In genomic region chrIV:4008440-4008839, ce11 we compare ENCODE assay signal across 4 worm cellular contexts.
TF ChIP-seq lines count a peak whose summit lies in the region.

No protein-coding gene starts in this region.

TF ChIP-seq in whole organism, L1 larva, 84 proteins besides CTCF, POLR2A, EP300 and RAD21:
- TF ChIP-seq lin-14 (GFP tag; optimal IDR thresholded peaks at IDR 0.05; lab: Kevin White, UChicago) (peak; percentile 34), blmp-1 (tag; optimal IDR thresholded peaks at IDR 0.05; lab: Kevin White, UChicago) (peak; percentile 95), nhr-28 (tag; optimal IDR thresholded peaks at IDR 0.05; lab: Kevin White, UChicago) (no peak), efl-1 (optimal IDR thresholded peaks at IDR 0.05; lab: Kevin White, UChicago) (no peak), efl-1 (GFP tag; optimal IDR thresholded peaks at IDR 0.05 in 1 of 2; lab: Kevin White, UChicago) (peak in 1 of 2 experiments; percentile 1)

TF ChIP-seq in whole organism, L2 larva, 48 proteins besides CTCF, POLR2A, EP300 and RAD21:
- TF ChIP-seq blmp-1 (tag; optimal IDR thresholded peaks at IDR 0.05; lab: Kevin White, UChicago; ENCODE audit: insufficient read depth) (peak; percentile 65), fos-1 (tag; optimal IDR thresholded peaks at IDR 0.05; lab: Kevin White, UChicago) (no peak), unc-62 (GFP tag; optimal IDR thresholded peaks at IDR 0.05; lab: Kevin White, UChicago) (no peak)

TF ChIP-seq in whole organism, L4 larva, 104 proteins besides CTCF, POLR2A, EP300 and RAD21:
- no peak for TF ChIP-seq mxl-3 (GFP tag; optimal IDR thresholded peaks at IDR 0.05; lab: Kevin White, UChicago)
- TF ChIP-seq zfp-3 (GFP tag; conservative IDR thresholded peaks at IDR 0.05; lab: Robert Waterston, UW) = no peak
- TF ChIP-seq T26A8.4 (GFP tag; IDR thresholded peaks at IDR 0.05; lab: Robert Waterston, UW) = no peak
- no peak for TF ChIP-seq lin-29 (GFP tag; IDR thresholded peaks at IDR 0.05; lab: Robert Waterston, UW)
- peak; percentile 65 for TF ChIP-seq nhr-28 (tag; optimal IDR thresholded peaks at IDR 0.05; lab: Kevin White, UChicago)
- TF ChIP-seq saeg-2 (GFP tag; IDR thresholded peaks at IDR 0.05; lab: Robert Waterston, UW) = no peak
- TF ChIP-seq unc-62 (GFP tag; optimal IDR thresholded peaks at IDR 0.05 in 1 of 2; lab: Kevin White, UChicago) = peak in 1 of 2 experiments; percentile 73
- no peak for TF ChIP-seq unc-62 (tag; optimal IDR thresholded peaks at IDR 0.05; lab: Kevin White, UChicago)
- TF ChIP-seq pqm-1 (tag; optimal IDR thresholded peaks at IDR 0.05; lab: Kevin White, UChicago) = peak; percentile 0
- no peak for TF ChIP-seq egl-27 (tag; optimal IDR thresholded peaks at IDR 0.05; lab: Kevin White, UChicago)
- TF ChIP-seq daf-16 (GFP tag; optimal IDR thresholded peaks at IDR 0.05; lab: Kevin White, UChicago) = no peak
- TF ChIP-seq daf-16 (tag; optimal IDR thresholded peaks at IDR 0.05; lab: Kevin White, UChicago) = peak; percentile 63
- no peak for TF ChIP-seq attf-4 (tag; optimal IDR thresholded peaks at IDR 0.05; lab: Kevin White, UChicago)
- TF ChIP-seq nhr-77 (tag; optimal IDR thresholded peaks at IDR 0.05; lab: Kevin White, UChicago) = peak; percentile 15
- TF ChIP-seq ceh-82 (tag; optimal IDR thresholded peaks at IDR 0.05; lab: Kevin White, UChicago) = no peak
- no peak for TF ChIP-seq hmg-1.1 (GFP tag; IDR thresholded peaks at IDR 0.05; lab: Robert Waterston, UW)
- no peak for TF ChIP-seq nhr-102 (tag; optimal IDR thresholded peaks at IDR 0.05; lab: Kevin White, UChicago)
- TF ChIP-seq lin-38 (GFP tag; IDR thresholded peaks at IDR 0.05; lab: Robert Waterston, UW) = no peak
- TF ChIP-seq tra-1 (GFP tag; IDR thresholded peaks at IDR 0.05; lab: Robert Waterston, UW) = no peak
- TF ChIP-seq daf-19 (GFP tag; conservative IDR thresholded peaks at IDR 0.05; lab: Robert Waterston, UW) = no peak
- no peak for TF ChIP-seq aly-2 (tag; optimal IDR thresholded peaks at IDR 0.05; lab: Kevin White, UChicago)

TF ChIP-seq in whole organism, young adult, 124 proteins besides CTCF, POLR2A, EP300 and RAD21:
- TF ChIP-seq nfyb-1 (GFP tag; IDR thresholded peaks at IDR 0.05; lab: Robert Waterston, UW) (no peak), nhr-80 (tag; optimal IDR thresholded peaks at IDR 0.05; lab: Kevin White, UChicago) (peak; percentile 12), aptf-2 (GFP tag; conservative IDR thresholded peaks at IDR 0.05; lab: Robert Waterston, UW) (no peak), athp-1 (tag; optimal IDR thresholded peaks at IDR 0.05; lab: Kevin White, UChicago) (no peak), zim-3 (tag; optimal IDR thresholded peaks at IDR 0.05; lab: Kevin White, UChicago) (no peak), lsy-27 (tag; optimal IDR thresholded peaks at IDR 0.05; lab: Kevin White, UChicago; ENCODE audit: borderline replicate concordance, insufficient read depth) (no peak), lin-54 (GFP tag; optimal IDR thresholded peaks at IDR 0.05; lab: Kevin White, UChicago) (no peak), T26A5.8 (tag; optimal IDR thresholded peaks at IDR 0.05; lab: Kevin White, UChicago) (no peak), lsl-1 (GFP tag; optimal IDR thresholded peaks at IDR 0.05; lab: Kevin White, UChicago) (no peak), ztf-28 (GFP tag; IDR thresholded peaks at IDR 0.05; lab: Robert Waterston, UW) (no peak), madf-8 (GFP tag; conservative IDR thresholded peaks at IDR 0.05; lab: Robert Waterston, UW) (no peak), cebp-1 (GFP tag; IDR thresholded peaks at IDR 0.05; lab: Robert Waterston, UW) (peak; percentile 29; the same call in 1 of the 2 replicates), cebp-1 (tag; optimal IDR thresholded peaks at IDR 0.05; lab: Kevin White, UChicago) (peak; percentile 54)
